Worm (Caenorhabditis elegans) whole organism, mixed stage, embryonic: Measurements from ENCODE around the gene med-2.

ENCODE experiments used
- blmp-1 ChIP-seq: fragments of 150-350 bp; optimal IDR thresholded peaks from 2 replicates; lab custom pipeline; 2014; ENCODE audit warnings: missing biosample characterization, missing genetic modification characterization
- elt-3 ChIP-seq: fragments of 150-350 bp; optimal IDR thresholded peaks from 2 replicates; lab custom pipeline; 2014; ENCODE audit warnings: missing biosample characterization, missing genetic modification characterization
- mab-5 ChIP-seq: fragments of 150-350 bp; optimal IDR thresholded peaks from 2 replicates; lab custom pipeline; 2014; ENCODE audit warnings: missing biosample characterization, missing genetic modification characterization
- mep-1 ChIP-seq: fragments of 150-350 bp; optimal IDR thresholded peaks from 2 replicates; lab custom pipeline; 2017; ENCODE audit warnings: missing biosample characterization, missing genetic modification reagents, missing genetic modification characterization, inconsistent platforms

DNA sequence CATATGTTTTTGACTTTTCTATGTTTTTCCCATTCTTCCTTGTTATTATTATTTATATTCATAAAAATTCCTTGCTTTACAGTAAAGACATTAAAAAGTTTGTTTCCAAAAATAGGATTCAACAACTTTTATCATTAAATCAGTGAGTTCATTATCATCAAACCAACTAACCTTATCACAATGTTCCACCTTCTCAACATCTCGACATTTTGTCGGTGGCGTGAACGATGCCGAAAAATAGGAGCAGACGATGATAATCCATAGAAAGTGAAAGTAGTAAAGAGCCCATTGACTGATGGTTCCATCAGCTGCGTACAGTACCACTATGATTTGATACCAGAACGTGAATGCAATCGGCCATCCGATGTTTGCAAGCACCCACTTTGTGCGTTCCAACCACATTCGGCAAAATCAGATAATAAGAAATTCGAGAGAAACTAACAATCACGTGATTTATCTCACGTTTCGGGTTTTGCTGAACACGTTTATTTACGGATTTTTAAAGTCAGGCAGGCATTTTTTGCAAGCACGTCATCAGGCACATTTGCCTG is 35.6 kb upstream of the med-2 start, which contains the start of gene dhhc-5:
- TF ChIP-seq elt-3 (tag; lab: Kevin White, UChicago) (no peak), blmp-1 (tag; lab: Kevin White, UChicago) (no peak), mab-5 (tag; lab: Kevin White, UChicago) (no peak), mep-1 (tag; lab: Kevin White, UChicago) (no peak)
